Worm (Caenorhabditis elegans): Measurements from ENCODE around the gene pgm-1.

The pgm-1 gene

ce11 chrII:4881727-4882126 lies 7.5 kb upstream of the pgm-1 start, which contains the start of gene gst-7 (continued):
- TF ChIP-seq zfp-3 (GFP tag; conservative IDR thresholded peaks at IDR 0.05) (no peak), skn-1 (tag; optimal IDR thresholded peaks at IDR 0.05) (no peak), ceh-44 (GFP tag; IDR thresholded peaks at IDR 0.05) (no peak), lir-3 (tag; optimal IDR thresholded peaks at IDR 0.05) (no peak), daf-12 (tag; optimal IDR thresholded peaks at IDR 0.05) (no peak), ctbp-1 (GFP tag; IDR thresholded peaks at IDR 0.05) (no peak), nhr-42 (GFP tag; IDR thresholded peaks at IDR 0.05) (no peak), mxl-2 (GFP tag; conservative IDR thresholded peaks at IDR 0.05) (no peak), rbr-2 (tag; optimal IDR thresholded peaks at IDR 0.05) (no peak), php-3 (GFP tag; IDR thresholded peaks at IDR 0.05) (peak; percentile 68), nhr-102 (tag; optimal IDR thresholded peaks at IDR 0.05) (peak; percentile 95), ceh-82 (tag; optimal IDR thresholded peaks at IDR 0.05) (no peak), lin-15B (tag; optimal IDR thresholded peaks at IDR 0.05) (no peak), zip-2 (tag; optimal IDR thresholded peaks at IDR 0.05) (no peak), dmd-9 (GFP tag; IDR thresholded peaks at IDR 0.05) (no peak), nhr-25 (tag; optimal IDR thresholded peaks at IDR 0.05; ENCODE audit: borderline replicate concordance, insufficient read depth) (no peak), nhr-77 (tag; optimal IDR thresholded peaks at IDR 0.05) (peak; percentile 39), daf-8 (GFP tag; IDR thresholded peaks at IDR 0.05) (no peak), D1046.2 (GFP tag; IDR thresholded peaks at IDR 0.05) (no peak), lim-7 (GFP tag; IDR thresholded peaks at IDR 0.05) (no peak), snpc-1.2 (GFP tag; IDR thresholded peaks at IDR 0.05) (no peak), mep-1 (tag; optimal IDR thresholded peaks at IDR 0.05) (peak; percentile 28), mdt-29 (GFP tag; IDR thresholded peaks at IDR 0.05) (no peak), egl-27 (tag; optimal IDR thresholded peaks at IDR 0.05) (no peak), jun-1 (tag; optimal IDR thresholded peaks at IDR 0.05) (no peak), egl-43 (GFP tag; IDR thresholded peaks at IDR 0.05) (no peak), gei-8 (GFP tag; optimal IDR thresholded peaks at IDR 0.05) (no peak), zfp-2 (tag; optimal IDR thresholded peaks at IDR 0.05) (no peak), ztf-11 (tag; optimal IDR thresholded peaks at IDR 0.05) (no peak)

ce11 chrII:4882498-4882897 lies 6.7 kb upstream of the pgm-1 start:
- TF ChIP-seq lim-7 (GFP tag; IDR thresholded peaks at IDR 0.05) (0 out of 2 replicates have a peak, but pooled peaks have one; percentile 7), lin-13 (GFP tag; optimal IDR thresholded peaks at IDR 0.05) (no peak), dve-1 (tag; optimal IDR thresholded peaks at IDR 0.05; ENCODE audit: insufficient read depth) (peak; percentile 27), daf-16 (GFP tag; optimal IDR thresholded peaks at IDR 0.05) (no peak), daf-16 (tag; optimal IDR thresholded peaks at IDR 0.05) (peak; percentile 75), aha-1 (tag) (peak; percentile 3)

ce11 chrII:4883412-4883811 lies 5.8 kb upstream of the pgm-1 start, which contains the start of gene gst-8:
TSS of gene gst-8 (plus strand) at chrII:4883712.
- TF ChIP-seq dmd-9 (GFP tag; IDR thresholded peaks at IDR 0.05): no peak
- 0 out of 2 replicates have a peak, but pooled peaks have one; percentile 17 for TF ChIP-seq dmd-6 (GFP tag; IDR thresholded peaks at IDR 0.05)
- TF ChIP-seq nhr-11 (tag; optimal IDR thresholded peaks at IDR 0.05): no peak
- TF ChIP-seq dve-1 (tag; optimal IDR thresholded peaks at IDR 0.05; ENCODE audit: insufficient read depth): peak; percentile 9
- no peak for TF ChIP-seq zfp-3 (GFP tag; conservative IDR thresholded peaks at IDR 0.05)
- TF ChIP-seq ceh-28 (tag; optimal IDR thresholded peaks at IDR 0.05): no peak
- peak; percentile 27 for TF ChIP-seq T20F7.1 (GFP tag; optimal IDR thresholded peaks at IDR 0.05)
- no peak for TF ChIP-seq nhr-111 (GFP tag; optimal IDR thresholded peaks at IDR 0.05)
- TF ChIP-seq daf-16 (GFP tag; optimal IDR thresholded peaks at IDR 0.05): no peak
- peak; percentile 55 for TF ChIP-seq daf-16 (tag; optimal IDR thresholded peaks at IDR 0.05)
- TF ChIP-seq hlh-11 (tag; optimal IDR thresholded peaks at IDR 0.05): peak; percentile 8
- no peak for TF ChIP-seq Y105C5A.15 (GFP tag; IDR thresholded peaks at IDR 0.05)
- TF ChIP-seq spr-3 (GFP tag; optimal IDR thresholded peaks at IDR 0.05): no peak
- TF ChIP-seq hlh-30 (tag; optimal IDR thresholded peaks at IDR 0.05; ENCODE audit: insufficient read depth): no peak

Measured in whole organism, L4 larva.